In genomic region chrIII:9667591-9668265, ce11 we compare ENCODE assay signal across 4 worm cellular contexts.
TF ChIP-seq lines count a peak whose summit lies in the region.

Gene C07A9.9 (minus strand): TSS chrIII:9667641.

TF ChIP-seq in whole organism, L2 larva, 48 proteins besides CTCF, POLR2A, EP300 and RAD21 (continues in another document):
- TF ChIP-seq nhr-77 (tag; optimal IDR thresholded peaks at IDR 0.05; lab: Kevin White, UChicago) (no peak), nhr-11 (tag; optimal IDR thresholded peaks at IDR 0.05; lab: Kevin White, UChicago) (no peak), mab-5 (tag; optimal IDR thresholded peaks at IDR 0.05; lab: Kevin White, UChicago) (peak; percentile 36), unc-39 (tag; optimal IDR thresholded peaks at IDR 0.05; lab: Kevin White, UChicago) (no peak), egl-27 (tag; optimal IDR thresholded peaks at IDR 0.05; lab: Kevin White, UChicago) (peak; percentile 79), Y55F3AM.14 (GFP tag; optimal IDR thresholded peaks at IDR 0.05; lab: Kevin White, UChicago) (peak; percentile 41), sem-4 (tag; optimal IDR thresholded peaks at IDR 0.05; lab: Kevin White, UChicago) (peak; percentile 13), unc-55 (GFP tag; optimal IDR thresholded peaks at IDR 0.05; lab: Kevin White, UChicago) (peak; percentile 54), fos-1 (tag; optimal IDR thresholded peaks at IDR 0.05; lab: Kevin White, UChicago) (peak; percentile 60), lsy-2 (tag; optimal IDR thresholded peaks at IDR 0.05; lab: Kevin White, UChicago) (peak; percentile 26 to 54), lin-13 (GFP tag; optimal IDR thresholded peaks at IDR 0.05; lab: Kevin White, UChicago) (peak; percentile 29), ztf-4 (tag; optimal IDR thresholded peaks at IDR 0.05; lab: Kevin White, UChicago) (no peak), alr-1 (tag; optimal IDR thresholded peaks at IDR 0.05; lab: Kevin White, UChicago) (no peak), nhr-129 (tag; optimal IDR thresholded peaks at IDR 0.05; lab: Kevin White, UChicago) (peak; percentile 80), F13H6.1 (tag; optimal IDR thresholded peaks at IDR 0.05; lab: Kevin White, UChicago) (peak; percentile 84), peb-1 (tag; optimal IDR thresholded peaks at IDR 0.05; lab: Kevin White, UChicago) (no peak), sma-9 (GFP tag; optimal IDR thresholded peaks at IDR 0.05; lab: Kevin White, UChicago) (peak; percentile 75), sma-9 (tag; optimal IDR thresholded peaks at IDR 0.05; lab: Kevin White, UChicago) (no peak), nhr-21 (tag; optimal IDR thresholded peaks at IDR 0.05; lab: Kevin White, UChicago) (peak; percentile 73), nhr-10 (tag; optimal IDR thresholded peaks at IDR 0.05; lab: Kevin White, UChicago) (no peak), nhr-25 (tag; optimal IDR thresholded peaks at IDR 0.05; lab: Kevin White, UChicago) (peak; percentile 61), skn-1 (tag; optimal IDR thresholded peaks at IDR 0.05; lab: Kevin White, UChicago) (peak; percentile 18), nhr-23 (tag; optimal IDR thresholded peaks at IDR 0.05; lab: Kevin White, UChicago) (no peak), nhr-12 (tag; optimal IDR thresholded peaks at IDR 0.05; lab: Kevin White, UChicago) (no peak)

TF ChIP-seq in whole organism, L4 larva, 104 proteins besides CTCF, POLR2A, EP300 and RAD21 (continues in another document):
- TF ChIP-seq skn-1 (tag; optimal IDR thresholded peaks at IDR 0.05; lab: Kevin White, UChicago) (no peak), ZK546.5 (tag; optimal IDR thresholded peaks at IDR 0.05; lab: Kevin White, UChicago) (no peak), ztf-11 (tag; optimal IDR thresholded peaks at IDR 0.05; lab: Kevin White, UChicago) (no peak), lsy-2 (tag; optimal IDR thresholded peaks at IDR 0.05; lab: Kevin White, UChicago) (peak; percentile 44 to 64), ceh-44 (GFP tag; IDR thresholded peaks at IDR 0.05; lab: Robert Waterston, UW) (no peak), nhr-6 (tag; optimal IDR thresholded peaks at IDR 0.05; lab: Kevin White, UChicago) (peak; percentile 65), ctbp-1 (GFP tag; IDR thresholded peaks at IDR 0.05; lab: Robert Waterston, UW) (peak; percentile 64), Y5F2A.4 (GFP tag; optimal IDR thresholded peaks at IDR 0.05; lab: Kevin White, UChicago) (no peak), F49E8.2 (tag; optimal IDR thresholded peaks at IDR 0.05; lab: Kevin White, UChicago; ENCODE audit: borderline replicate concordance) (no peak), mdt-29 (GFP tag; IDR thresholded peaks at IDR 0.05; lab: Robert Waterston, UW) (no peak), mxl-3 (GFP tag; optimal IDR thresholded peaks at IDR 0.05; lab: Kevin White, UChicago) (peak; percentile 92), hlh-30 (tag; optimal IDR thresholded peaks at IDR 0.05; lab: Kevin White, UChicago; ENCODE audit: insufficient read depth) (peak; percentile 75), daf-8 (GFP tag; IDR thresholded peaks at IDR 0.05; lab: Robert Waterston, UW) (no peak), hlh-11 (tag; optimal IDR thresholded peaks at IDR 0.05; lab: Kevin White, UChicago) (peak; percentile 93), snpc-1.2 (GFP tag; IDR thresholded peaks at IDR 0.05; lab: Robert Waterston, UW) (no peak), dmd-9 (GFP tag; IDR thresholded peaks at IDR 0.05; lab: Robert Waterston, UW) (no peak), nhr-41 (GFP tag; IDR thresholded peaks at IDR 0.05; lab: Robert Waterston, UW) (no peak; the same call in 1 of the 2 replicates), zfp-2 (tag; optimal IDR thresholded peaks at IDR 0.05; lab: Kevin White, UChicago) (no peak), lin-1 (GFP tag; IDR thresholded peaks at IDR 0.05; lab: Robert Waterston, UW) (peak; percentile 8; the same call in 1 of the 2 replicates), nhr-237 (tag; optimal IDR thresholded peaks at IDR 0.05; lab: Kevin White, UChicago) (no peak), nhr-111 (GFP tag; optimal IDR thresholded peaks at IDR 0.05; lab: Kevin White, UChicago) (no peak), jun-1 (tag; optimal IDR thresholded peaks at IDR 0.05; lab: Kevin White, UChicago) (no peak), ceh-28 (tag; optimal IDR thresholded peaks at IDR 0.05; lab: Kevin White, UChicago) (peak; percentile 6), nhr-42 (GFP tag; IDR thresholded peaks at IDR 0.05; lab: Robert Waterston, UW) (0 out of 2 replicates have a peak, but pooled peaks have one; percentile 41)

TF ChIP-seq in whole organism, late embryonic, 69 proteins besides CTCF, POLR2A, EP300 and RAD21 (continues in another document):
- TF ChIP-seq nhr-11 (tag; optimal IDR thresholded peaks at IDR 0.05; lab: Kevin White, UChicago) (no peak), npax-4 (tag; optimal IDR thresholded peaks at IDR 0.05; lab: Kevin White, UChicago) (no peak), pag-3 (tag; optimal IDR thresholded peaks at IDR 0.05; lab: Kevin White, UChicago; ENCODE audit: borderline replicate concordance) (peak; percentile 1), pros-1 (tag; optimal IDR thresholded peaks at IDR 0.05; lab: Kevin White, UChicago) (peak; percentile 68), ceh-31 (tag; optimal IDR thresholded peaks at IDR 0.05; lab: Kevin White, UChicago) (peak; percentile 67), nfya-1 (tag; optimal IDR thresholded peaks at IDR 0.05; lab: Kevin White, UChicago) (peak; percentile 69), tbx-2 (tag; optimal IDR thresholded peaks at IDR 0.05; lab: Kevin White, UChicago) (peak; percentile 88), ceh-34 (tag; optimal IDR thresholded peaks at IDR 0.05; lab: Kevin White, UChicago) (peak; percentile 80), ceh-24 (tag; optimal IDR thresholded peaks at IDR 0.05; lab: Kevin White, UChicago) (no peak), hlh-8 (tag; optimal IDR thresholded peaks at IDR 0.05; lab: Kevin White, UChicago) (peak; percentile 18), ceh-19 (GFP tag; optimal IDR thresholded peaks at IDR 0.05; lab: Kevin White, UChicago) (peak; percentile 28), unc-55 (GFP tag; optimal IDR thresholded peaks at IDR 0.05; lab: Kevin White, UChicago) (peak; percentile 7), ceh-14 (tag; optimal IDR thresholded peaks at IDR 0.05; lab: Kevin White, UChicago) (peak; percentile 46), hlh-6 (tag; optimal IDR thresholded peaks at IDR 0.05; lab: Kevin White, UChicago) (no peak), unc-3 (GFP tag; conservative IDR thresholded peaks at IDR 0.05; lab: Robert Waterston, UW) (0 out of 2 replicates have a peak, but pooled peaks have one; percentile 4), unc-3 (tag; optimal IDR thresholded peaks at IDR 0.05; lab: Kevin White, UChicago) (no peak), zip-5 (tag; optimal IDR thresholded peaks at IDR 0.05; lab: Kevin White, UChicago) (no peak), C08G9.2 (tag; optimal IDR thresholded peaks at IDR 0.05; lab: Kevin White, UChicago) (peak; percentile 17), T23F11.4 (GFP tag; optimal IDR thresholded peaks at IDR 0.05; lab: Kevin White, UChicago) (peak; percentile 25), ceh-18 (tag; optimal IDR thresholded peaks at IDR 0.05; lab: Kevin White, UChicago) (peak; percentile 76), fkh-6 (tag; optimal IDR thresholded peaks at IDR 0.05; lab: Kevin White, UChicago) (peak; percentile 46), ceh-6 (GFP tag; optimal IDR thresholded peaks at IDR 0.05; lab: Kevin White, UChicago) (peak; percentile 52), elt-2 (tag; optimal IDR thresholded peaks at IDR 0.05; lab: Kevin White, UChicago) (peak; percentile 38), gmeb-2 (tag; optimal IDR thresholded peaks at IDR 0.05; lab: Kevin White, UChicago) (no peak), dve-1 (tag; optimal IDR thresholded peaks at IDR 0.05; lab: Kevin White, UChicago) (peak; percentile 53)

TF ChIP-seq in whole organism, mixed stage, embryonic, 35 proteins besides CTCF, POLR2A, EP300 and RAD21 (continues in another document):
- TF ChIP-seq nhr-76 (tag; optimal IDR thresholded peaks at IDR 0.05; lab: Kevin White, UChicago) (no peak), mep-1 (tag; optimal IDR thresholded peaks at IDR 0.05; lab: Kevin White, UChicago) (no peak), nhr-12 (tag; optimal IDR thresholded peaks at IDR 0.05; lab: Kevin White, UChicago) (no peak), lin-32 (GFP tag; optimal IDR thresholded peaks at IDR 0.05; lab: Kevin White, UChicago) (no peak), hlh-1 (tag; optimal IDR thresholded peaks at IDR 0.05; lab: Kevin White, UChicago) (no peak), nhr-237 (tag; optimal IDR thresholded peaks at IDR 0.05; lab: Kevin White, UChicago) (peak; percentile 20), ham-2 (GFP tag; optimal IDR thresholded peaks at IDR 0.05; lab: Kevin White, UChicago) (peak; percentile 98), mab-5 (tag; optimal IDR thresholded peaks at IDR 0.05; lab: Kevin White, UChicago) (no peak), elt-1 (tag; optimal IDR thresholded peaks at IDR 0.05; lab: Kevin White, UChicago; ENCODE audit: borderline replicate concordance, insufficient read depth) (peak; percentile 35), lsy-2 (tag; optimal IDR thresholded peaks at IDR 0.05; lab: Kevin White, UChicago) (peak; percentile 38), drap-1 (GFP tag; optimal IDR thresholded peaks at IDR 0.05; lab: Kevin White, UChicago) (no peak), mls-2 (tag; optimal IDR thresholded peaks at IDR 0.05; lab: Kevin White, UChicago) (peak; percentile 54), elt-3 (tag; optimal IDR thresholded peaks at IDR 0.05; lab: Kevin White, UChicago) (no peak), blmp-1 (tag; optimal IDR thresholded peaks at IDR 0.05; lab: Kevin White, UChicago) (no peak), unc-62 (GFP tag; optimal IDR thresholded peaks at IDR 0.05; lab: Kevin White, UChicago) (peak; percentile 20), ceh-39 (tag; optimal IDR thresholded peaks at IDR 0.05; lab: Kevin White, UChicago) (no peak), ces-1 (GFP tag; optimal IDR thresholded peaks at IDR 0.05; lab: Kevin White, UChicago) (peak; percentile 19), snpc-4 (tag; optimal IDR thresholded peaks at IDR 0.05; lab: Kevin White, UChicago) (no peak), unc-120 (tag; optimal IDR thresholded peaks at IDR 0.05; lab: Kevin White, UChicago; ENCODE audit: poor library complexity, severe bottlenecking) (peak; percentile 84), pha-4 (tag; optimal IDR thresholded peaks at IDR 0.05; lab: Kevin White, UChicago) (no peak), flh-1 (GFP tag; optimal IDR thresholded peaks at IDR 0.05; lab: Kevin White, UChicago) (no peak), sem-2 (GFP tag; optimal IDR thresholded peaks at IDR 0.05; lab: Kevin White, UChicago) (no peak), M03D4.4 (tag; optimal IDR thresholded peaks at IDR 0.05; lab: Kevin White, UChicago) (peak; percentile 50), nhr-2 (tag; optimal IDR thresholded peaks at IDR 0.05; lab: Kevin White, UChicago) (no peak), sptf-1 (tag; optimal IDR thresholded peaks at IDR 0.05; lab: Kevin White, UChicago) (peak; percentile 75), ceh-83 (GFP tag; optimal IDR thresholded peaks at IDR 0.05; lab: Kevin White, UChicago) (no peak), bed-3 (GFP tag; optimal IDR thresholded peaks at IDR 0.05; lab: Kevin White, UChicago) (no peak), lin-13 (tag; optimal IDR thresholded peaks at IDR 0.05; lab: Kevin White, UChicago) (peak; percentile 20), tbx-8 (GFP tag; optimal IDR thresholded peaks at IDR 0.05; lab: Kevin White, UChicago) (no peak), nhr-28 (tag; optimal IDR thresholded peaks at IDR 0.05; lab: Kevin White, UChicago) (no peak)
